Worm (Caenorhabditis elegans): ENCODE results near the gene cki-2.

DNA sequence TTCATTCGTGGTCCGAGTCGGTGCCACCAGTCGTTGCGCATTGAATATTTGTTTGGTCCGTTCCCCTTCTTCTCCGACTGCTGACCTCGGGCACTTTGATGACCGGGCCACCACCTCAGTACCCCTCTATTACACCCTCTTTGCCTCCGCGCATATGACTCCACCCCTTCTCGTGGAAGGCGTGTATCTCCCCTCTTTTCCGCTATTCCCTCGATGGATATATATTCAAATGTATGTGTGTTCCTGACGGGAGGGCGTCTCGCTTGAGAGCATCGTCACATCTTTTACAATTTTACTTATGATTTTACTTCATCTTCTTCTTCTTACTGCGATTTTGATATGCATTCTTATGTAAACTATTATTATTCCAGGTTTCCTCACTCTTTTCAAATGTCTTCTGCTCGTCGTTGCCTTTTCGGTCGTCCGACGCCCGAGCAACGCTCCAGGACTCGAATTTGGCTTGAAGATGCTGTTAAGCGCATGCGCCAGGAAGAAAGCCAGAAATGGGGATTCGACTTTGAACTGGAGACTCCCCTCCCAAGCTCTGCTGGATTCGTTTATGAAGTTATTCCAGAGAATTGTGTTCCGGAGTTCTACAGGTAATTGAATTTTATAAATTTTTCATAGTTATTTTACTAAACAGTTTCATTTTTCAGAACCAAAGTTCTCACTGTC lies 5.3 kb upstream of the cki-2 start, which contains the start of gene cki-1:
- no peak for TF ChIP-seq nhr-11 (tag; optimal IDR thresholded peaks at IDR 0.05)
- TF ChIP-seq hlh-6 (tag; optimal IDR thresholded peaks at IDR 0.05), result peak; percentile 63
- TF ChIP-seq ref-2 (tag; optimal IDR thresholded peaks at IDR 0.05), result peak; percentile 15
- no peak for TF ChIP-seq npax-4 (tag; optimal IDR thresholded peaks at IDR 0.05)
- TF ChIP-seq hlh-13 (GFP tag; optimal IDR thresholded peaks at IDR 0.05), result no peak
